Fruit fly (Drosophila melanogaster) whole organism, embryonic: ENCODE measurements around the gene CG6527.

Experiments used
- D19B ChIP-seq: fragments of 200-800 bp; sonication (Bioruptor generic); optimal IDR thresholded peaks from 2 replicates; lab custom pipeline; 2017; ENCODE audit warnings: missing biosample characterization, mild to moderate bottlenecking, missing genetic modification characterization
- Dref ChIP-seq: fragments of 200-800 bp; sonication (Bioruptor generic); IDR thresholded peaks from 2 replicates; pipeline ENCODE4 v1.3.6; 2022; ENCODE audit warnings: missing biosample characterization, missing genetic modification characterization
- Hand ChIP-seq: fragments of 200-800 bp; sonication (Bioruptor generic); optimal IDR thresholded peaks from 2 replicates; lab custom pipeline; 2017; ENCODE audit warnings: mild to moderate bottlenecking, missing biosample characterization, missing genetic modification reagents, missing genetic modification characterization

DNA sequence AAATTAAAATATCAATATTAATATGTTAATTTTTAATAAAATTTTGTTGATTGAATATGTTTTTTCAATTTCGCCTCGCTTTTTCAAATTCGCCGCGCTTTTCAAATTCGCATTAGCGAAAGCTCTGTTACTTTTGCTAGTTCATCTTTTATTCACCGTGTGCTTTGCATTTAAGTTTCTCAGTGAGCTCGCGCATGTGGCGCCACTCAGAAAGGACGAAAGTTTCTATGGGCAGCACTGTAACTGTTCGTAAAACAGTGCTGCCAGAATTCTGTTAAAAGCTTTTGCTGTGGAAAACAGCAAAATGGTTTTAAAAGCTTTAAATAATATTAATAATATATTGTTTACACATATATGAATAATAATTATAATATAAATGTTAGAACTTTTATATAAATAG lies 50.9 kb downstream of the CG6527 start:
- TF ChIP-seq D19B, result no peak
- no peak for TF ChIP-seq Dref (GFP tag; lab: Robert Waterston, UW)
- TF ChIP-seq Hand, result no peak
